Worm (Caenorhabditis elegans) whole organism, L4 larva: ENCODE data around the gene sec-61.A.
A peak's percentile ranks its signal among the peaks of the same experiment; 100 is the strongest.
"Not testable (repeated sequence)": the region's sequence is repeated elsewhere in the genome, so short reads cannot be mapped to it uniquely, and the experiment has no call there.

Experiments used
- F26F4.8 ChIP-seq: fragments of 200-800 bp; sonication (Bioruptor generic); conservative IDR thresholded peaks from 2 replicates; pipeline ENCODE4 v1.3.6; 2022; ENCODE audit warnings: missing genetic modification characterization, missing compliant biosample characterization
- F49E8.2 ChIP-seq: sonication (generic microtip); optimal IDR thresholded peaks from 2 replicates; lab custom pipeline; 2016; ENCODE audit warnings: missing compliant biosample characterization, mild to moderate bottlenecking, missing genetic modification characterization, borderline replicate concordance
- Y48G9A.11 ChIP-seq: fragments of 200-800 bp; sonication (Bioruptor generic); IDR thresholded peaks from 2 replicates; pipeline ENCODE4 v1.3.6; 2022; ENCODE audit warnings: missing genetic modification reagents, missing genetic modification characterization, missing compliant biosample characterization
- ZK337.2 ChIP-seq: fragments of 200-800 bp; sonication (Bioruptor generic); IDR thresholded peaks from 2 replicates; pipeline ENCODE4 v1.3.6; 2022; ENCODE audit warnings: missing genetic modification reagents, missing genetic modification characterization, missing compliant biosample characterization
- aha-1 ChIP-seq: fragments of 150-350 bp; peaks from one replicate; lab custom pipeline; 2014; ENCODE audit warnings: missing biosample characterization, missing genetic modification characterization
- ceh-20 ChIP-seq: fragments of 200-800 bp; sonication (Bioruptor generic); IDR thresholded peaks from 2 replicates; pipeline ENCODE4 v1.3.6; 2022; ENCODE audit warnings: missing genetic modification reagents, missing genetic modification characterization, missing compliant biosample characterization
- ceh-32 ChIP-seq: sonication (generic microtip); optimal IDR thresholded peaks from 2 replicates; lab custom pipeline; 2016; ENCODE audit warnings: mild to moderate bottlenecking, missing genetic modification characterization, missing compliant biosample characterization; ENCODE audit not compliant: poor library complexity
- ceh-82 ChIP-seq: sonication (generic microtip); optimal IDR thresholded peaks from 2 replicates; lab custom pipeline; 2017; ENCODE audit warnings: missing biosample characterization, missing genetic modification characterization
- daf-16 ChIP-seq, 3 experiments: sonication (generic microtip); optimal IDR thresholded peaks; 2 replicates each; lab custom pipeline; 2016 to 2017; ENCODE audit warnings: missing genetic modification characterization in 3 of 3, missing genetic modification reagents in 3 of 3, mild to moderate bottlenecking in 2 of 3, missing compliant biosample characterization in 2 of 3, missing biosample characterization in 1 of 3, moderate library complexity in 1 of 3
- daf-19 ChIP-seq: fragments of 200-800 bp; sonication (Bioruptor generic); conservative IDR thresholded peaks from 2 replicates; pipeline ENCODE4 v1.3.6; 2022; ENCODE audit warnings: missing genetic modification characterization, missing compliant biosample characterization
- dmd-8 ChIP-seq: fragments of 200-800 bp; sonication (Bioruptor generic); IDR thresholded peaks from 2 replicates; pipeline ENCODE4 v1.3.6; 2022; ENCODE audit warnings: missing genetic modification characterization, missing compliant biosample characterization
- dmd-9 ChIP-seq: fragments of 200-800 bp; sonication (Bioruptor generic); IDR thresholded peaks from 2 replicates; pipeline ENCODE4 v1.3.6; 2022; ENCODE audit warnings: missing genetic modification reagents, missing genetic modification characterization, missing compliant biosample characterization
- dve-1 ChIP-seq: sonication (generic microtip); optimal IDR thresholded peaks from 2 replicates; lab custom pipeline; 2017; ENCODE audit warnings: antibody characterized with exemption, mild to moderate bottlenecking, missing genetic modification characterization, missing compliant biosample characterization; ENCODE audit not compliant: insufficient read depth
- egl-43 ChIP-seq: fragments of 200-800 bp; sonication (Bioruptor generic); IDR thresholded peaks from 2 replicates; pipeline ENCODE4 v1.3.6; 2022; ENCODE audit warnings: missing genetic modification reagents, missing genetic modification characterization, missing compliant biosample characterization
- jun-1 ChIP-seq: fragments of 150-350 bp; optimal IDR thresholded peaks from 2 replicates; lab custom pipeline; 2014; ENCODE audit warnings: missing biosample characterization, missing genetic modification reagents, missing genetic modification characterization
- lin-13 ChIP-seq: fragments of 150-350 bp; optimal IDR thresholded peaks from 2 replicates; lab custom pipeline; 2014; ENCODE audit warnings: missing biosample characterization, missing genetic modification reagents, missing genetic modification characterization
- lin-15B ChIP-seq: fragments of 150-350 bp; sonication (generic microtip); optimal IDR thresholded peaks from 3 replicates; lab custom pipeline; 2014; ENCODE audit warnings: missing biosample characterization, missing genetic modification characterization
- mxl-2 ChIP-seq: fragments of 200-800 bp; sonication (Bioruptor generic); conservative IDR thresholded peaks from 2 replicates; pipeline ENCODE4 v1.3.6; 2022; ENCODE audit warnings: missing genetic modification reagents, missing genetic modification characterization, missing compliant biosample characterization
- php-3 ChIP-seq: fragments of 200-800 bp; sonication (Bioruptor generic); IDR thresholded peaks from 2 replicates; pipeline ENCODE4 v1.3.6; 2022; ENCODE audit warnings: missing genetic modification reagents, missing genetic modification characterization, missing compliant biosample characterization
- pqm-1 ChIP-seq: sonication (generic microtip); optimal IDR thresholded peaks from 2 replicates; lab custom pipeline; 2017; ENCODE audit warnings: missing biosample characterization, missing genetic modification characterization
- sdz-12 ChIP-seq: fragments of 200-800 bp; sonication (Bioruptor generic); optimal IDR thresholded peaks from 2 replicates; lab custom pipeline; 2018; ENCODE audit warnings: mild to moderate bottlenecking, missing genetic modification characterization, missing compliant biosample characterization
- set-16 ChIP-seq: fragments of 200-800 bp; sonication (Bioruptor generic); IDR thresholded peaks from 2 replicates; pipeline ENCODE4 v1.3.6; 2022; ENCODE audit warnings: missing genetic modification reagents, missing genetic modification characterization, missing compliant biosample characterization
- snpc-1.2 ChIP-seq: fragments of 200-800 bp; sonication (Bioruptor generic); IDR thresholded peaks from 2 replicates; pipeline ENCODE4 v1.3.6; 2022; ENCODE audit warnings: missing genetic modification reagents, missing genetic modification characterization, missing compliant biosample characterization
- spr-1 ChIP-seq: sonication (generic microtip); optimal IDR thresholded peaks from 2 replicates; lab custom pipeline; 2016; ENCODE audit warnings: mild to moderate bottlenecking, missing genetic modification characterization, missing compliant biosample characterization
- spr-3 ChIP-seq: fragments of 200-800 bp; sonication (Bioruptor generic); optimal IDR thresholded peaks from 2 replicates; lab custom pipeline; 2018; ENCODE audit warnings: mild to moderate bottlenecking, missing genetic modification characterization, missing compliant biosample characterization

The sec-61.A gene

ce11 chrIV:14786374-14787136 is 38.5 kb downstream of the sec-61.A start, which contains the start of gene melo-1 (continued):
- TF ChIP-seq pqm-1 (tag; lab: Kevin White, UChicago) (peak; percentile 18), ZK337.2 (no peak)

- peak; percentile 93 for TF ChIP-seq aha-1 (tag; lab: Kevin White, UChicago)
- no peak for TF ChIP-seq jun-1 (tag; lab: Kevin White, UChicago)
These were observed 40.6 kb downstream of the sec-61.A start, which contains the start of gene nlp-56 for ce11 chrIV:14784481-14784880. Gene nlp-56 (minus strand): TSS chrIV:14784737.

- TF ChIP-seq daf-19 (GFP tag; lab: Robert Waterston, UW) (no peak), dmd-9 (GFP tag; lab: Robert Waterston, UW) (no peak), php-3 (GFP tag; lab: Robert Waterston, UW) (no peak), mxl-2 (no peak), egl-43 (GFP tag; lab: Robert Waterston, UW) (no peak), ZK337.2 (no peak), ceh-32 (tag; lab: Kevin White, UChicago) (no peak), spr-1 (tag; lab: Kevin White, UChicago) (no peak), F26F4.8 (GFP tag; lab: Robert Waterston, UW) (no peak), dve-1 (tag; lab: Kevin White, UChicago) (no peak), sdz-12 (GFP tag; lab: Kevin White, UChicago) (no peak), spr-3 (GFP tag; lab: Kevin White, UChicago) (no peak), ceh-82 (tag; lab: Kevin White, UChicago) (no peak), lin-13 (GFP tag; lab: Kevin White, UChicago) (no peak), dmd-8 (no peak), lin-15B (tag; lab: Kevin White, UChicago) (no peak)
These were observed 42.9 kb downstream of the sec-61.A start, which contains the start of gene Y57G11C.1130 for ce11 chrIV:14782211-14782610. Gene Y57G11C.1130 (plus strand): TSS chrIV:14782511.

- TF ChIP-seq snpc-1.2 (GFP tag; lab: Robert Waterston, UW) (no peak), aha-1 (tag; lab: Kevin White, UChicago) (no peak)
These were observed 43.5 kb downstream of the sec-61.A start, which contains the start of gene Y57G11C.8 for ce11 chrIV:14781537-14781936. Gene Y57G11C.8 (plus strand): TSS chrIV:14781837.

DNA sequence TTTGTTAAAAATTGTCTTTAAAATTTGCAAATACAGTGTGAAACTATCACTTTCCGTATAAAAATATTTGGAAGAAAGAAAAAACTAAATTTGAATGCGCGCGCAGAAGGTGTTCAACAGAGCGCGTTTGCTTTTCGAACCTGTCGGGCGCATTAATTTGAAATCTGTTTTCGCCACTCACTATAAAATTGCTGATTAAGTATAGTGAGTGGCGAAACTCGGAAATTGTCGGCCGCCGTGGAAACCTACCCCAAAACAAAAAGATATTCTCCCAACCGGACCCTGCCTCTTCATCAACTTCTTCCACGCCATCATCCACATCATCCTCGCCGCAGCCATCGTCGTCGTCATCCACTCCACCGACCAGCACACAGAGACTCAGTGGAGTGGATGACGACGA is 44.5 kb downstream of the sec-61.A start:
- peak; percentile 66 for TF ChIP-seq F49E8.2 (tag; lab: Kevin White, UChicago)

- TF ChIP-seq ceh-20 (GFP tag; lab: Robert Waterston, UW); F49E8.2 (tag; lab: Kevin White, UChicago); Y48G9A.11 (GFP tag; lab: Robert Waterston, UW): not testable (repeated sequence)
These were observed 50.6 kb downstream of the sec-61.A start, which contains the start of gene Y57G11C.51 for ce11 chrIV:14774454-14774853. Gene Y57G11C.51 (minus strand): TSS chrIV:14774554.

ce11 chrIV:14773280-14774071 is 51.6 kb downstream of the sec-61.A start, which contains the start of gene Y57G11C.36:
Gene Y57G11C.36 (minus strand): TSS chrIV:14773781.
- TF ChIP-seq snpc-1.2 (GFP tag; lab: Robert Waterston, UW), result 0 out of 2 replicates have a peak, but pooled peaks have one; percentile 26
- no peak for TF ChIP-seq daf-16 (GFP tag; optimal IDR thresholded peaks at IDR 0.05; lab: Kevin White, UChicago)
- TF ChIP-seq daf-16 (tag; optimal IDR thresholded peaks at IDR 0.05; lab: Kevin White, UChicago), result no peak
- peak; percentile 79 for TF ChIP-seq set-16
